Fruit fly (Drosophila melanogaster) S2 (cell line): Measurements from ENCODE around the gene Boh2.

ENCODE experiments used
- CG8478 ChIP-seq: fragments of >200 bp; optimal IDR thresholded peaks from 2 replicates; lab custom pipeline; 2018
- CTCF ChIP-seq, 2 experiments: fragments of >200 bp; optimal IDR thresholded peaks; 2 replicates each; lab custom pipeline; 2018

- no peak for TF ChIP-seq CTCF (optimal IDR thresholded peaks at IDR 0.05; lab: Kevin White, UChicago)
- no peak for TF ChIP-seq CG8478 (lab: Kevin White, UChicago)
These were observed 20.2 kb downstream of the Boh2 start for dm6 chr2L:11199068-11199467.
